Fruit fly (Drosophila melanogaster) Kc167 (cell line): ENCODE measurements around the gene Sec71.

Source experiments
- Myc ChIP-seq: fragments of >200 bp; optimal IDR thresholded peaks from 2 replicates; lab custom pipeline; 2017; ENCODE audit warnings: missing external identifiers
- h ChIP-seq: fragments of >200 bp; optimal IDR thresholded peaks from 3 replicates; lab custom pipeline; 2018; ENCODE audit warnings: missing external identifiers
- psq ChIP-seq: fragments of >200 bp; optimal IDR thresholded peaks from 2 replicates; lab custom pipeline; 2017; ENCODE audit warnings: missing external identifiers

DNA sequence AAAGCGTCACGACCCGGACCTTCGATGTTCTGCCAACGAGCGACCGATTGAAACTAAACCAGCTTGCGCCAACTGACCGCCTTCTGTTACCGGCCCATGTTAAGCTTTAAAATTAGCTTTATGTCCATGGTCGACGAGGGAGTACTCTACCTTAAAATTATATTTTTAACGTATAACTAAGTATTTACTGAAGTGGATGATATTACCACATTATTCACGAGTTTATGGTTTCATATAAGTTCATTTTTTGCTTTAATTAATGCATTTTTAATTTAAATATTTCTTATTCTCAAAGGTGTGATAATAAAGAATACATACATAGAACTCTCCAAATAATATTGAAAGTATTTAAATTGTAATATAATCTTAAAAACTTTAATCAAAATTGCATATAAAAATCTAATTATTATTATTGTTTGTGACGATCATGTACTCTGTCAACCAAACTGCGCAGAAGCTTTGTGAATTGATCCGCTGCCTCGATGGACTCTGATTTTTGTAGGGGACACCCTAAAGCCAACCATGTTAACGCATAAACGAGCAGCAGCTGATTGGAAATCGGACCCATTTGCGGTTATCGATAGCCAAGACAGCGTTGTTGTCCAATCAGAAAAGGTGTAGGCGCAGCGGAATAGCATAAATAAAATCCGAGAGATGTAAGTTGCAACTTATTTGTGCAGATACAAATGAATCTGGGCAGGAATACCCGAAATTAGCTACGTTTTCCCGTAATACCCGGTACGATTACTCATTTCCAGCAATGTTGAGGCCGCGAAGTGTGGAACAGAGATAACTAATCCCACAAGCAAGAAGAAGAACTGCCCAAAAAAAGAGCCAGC lies 13.0 kb upstream of the Sec71 start, which contains the start of the genes CG9008 and p38b:
- TF ChIP-seq psq: no peak
- TF ChIP-seq h: no peak
- no peak for TF ChIP-seq Myc (lab: Kevin White, UChicago)
